Worm (Caenorhabditis elegans): Measurements from ENCODE around the gene gdi-1.

gdi-1 gene

ce11 chrIV:14793900-14794624 lies 1.4 kb upstream of the gdi-1 start (continued):
- TF ChIP-seq F37B4.10 (GFP tag; IDR thresholded peaks at IDR 0.05): 0 out of 2 replicates have a peak, but pooled peaks have one; percentile 36
- TF ChIP-seq atf-7 (tag; optimal IDR thresholded peaks at IDR 0.05): peak; percentile 17
- TF ChIP-seq B0336.3 (GFP tag; IDR thresholded peaks at IDR 0.05): 0 out of 2 replicates have a peak, but pooled peaks have one; percentile 26
- no peak for TF ChIP-seq madf-3 (GFP tag; IDR thresholded peaks at IDR 0.05)
- TF ChIP-seq nfyb-1 (GFP tag; IDR thresholded peaks at IDR 0.05): 0 out of 2 replicates have a peak, but pooled peaks have one; percentile 30
- no peak for TF ChIP-seq sptf-2 (GFP tag; optimal IDR thresholded peaks at IDR 0.05)
- 0 out of 2 replicates have a peak, but pooled peaks have one; percentile 6 for TF ChIP-seq pbrm-1 (GFP tag; IDR thresholded peaks at IDR 0.05)

ce11 chrIV:14790579-14790978 lies 2.1 kb downstream of the gdi-1 start:
- no peak for TF ChIP-seq lir-1 (GFP tag; conservative IDR thresholded peaks at IDR 0.05)
- no peak for TF ChIP-seq attf-5 (GFP tag; optimal IDR thresholded peaks at IDR 0.05)
- TF ChIP-seq rpc-1 (optimal IDR thresholded peaks at IDR 0.05): no peak
- TF ChIP-seq rpc-1 (tag; optimal IDR thresholded peaks at IDR 0.05): no peak
- no peak; the same call in none of the 2 replicates for TF ChIP-seq B0336.3 (GFP tag; IDR thresholded peaks at IDR 0.05)
- no peak for TF ChIP-seq F39B2.1 (GFP tag; IDR thresholded peaks at IDR 0.05)
- no peak for TF ChIP-seq bed-1 (GFP tag; IDR thresholded peaks at IDR 0.05)
- TF ChIP-seq somi-1 (GFP tag; optimal IDR thresholded peaks at IDR 0.05): peak; percentile 26
- TF ChIP-seq dpl-1 (GFP tag; optimal IDR thresholded peaks at IDR 0.05): no peak
- no peak for TF ChIP-seq lin-26 (GFP tag; IDR thresholded peaks at IDR 0.05)
- TF ChIP-seq atf-7 (tag; optimal IDR thresholded peaks at IDR 0.05): no peak
- TF ChIP-seq lin-54 (GFP tag; optimal IDR thresholded peaks at IDR 0.05): peak; percentile 21
- peak; percentile 10; the same call in 1 of the 2 replicates for TF ChIP-seq hmg-1.2 (GFP tag; IDR thresholded peaks at IDR 0.05)
- no peak for TF ChIP-seq Y53F4B.3 (GFP tag; IDR thresholded peaks at IDR 0.05)
- TF ChIP-seq F52B5.7 (tag; optimal IDR thresholded peaks at IDR 0.05): no peak
- no peak for TF ChIP-seq ztf-3 (GFP tag; optimal IDR thresholded peaks at IDR 0.05)
- peak; percentile 35 for TF ChIP-seq tbp1 (GFP tag; optimal IDR thresholded peaks at IDR 0.05)
- peak; percentile 76 for TF ChIP-seq Y79H2A.3 (GFP tag; conservative IDR thresholded peaks at IDR 0.05)
- TF ChIP-seq F37B4.10 (GFP tag; IDR thresholded peaks at IDR 0.05): no peak
- TF ChIP-seq aptf-2 (GFP tag; conservative IDR thresholded peaks at IDR 0.05): no peak
- TF ChIP-seq lin-40 (tag; optimal IDR thresholded peaks at IDR 0.05): peak; percentile 7
- peak; percentile 31 for TF ChIP-seq snpc-1.1 (tag; optimal IDR thresholded peaks at IDR 0.05; ENCODE audit: insufficient read depth)
- no peak for TF ChIP-seq ets-4 (GFP tag; optimal IDR thresholded peaks at IDR 0.05)
- TF ChIP-seq B0261.1 (tag; optimal IDR thresholded peaks at IDR 0.05): no peak
- TF ChIP-seq sea-2 (GFP tag; IDR thresholded peaks at IDR 0.05): no peak
- no peak for TF ChIP-seq F33H1.4 (GFP tag; IDR thresholded peaks at IDR 0.05)
- no peak for TF ChIP-seq mcd-1 (GFP tag; IDR thresholded peaks at IDR 0.05)
- TF ChIP-seq ceh-58 (GFP tag; IDR thresholded peaks at IDR 0.05): no peak
- TF ChIP-seq nhr-80 (tag; optimal IDR thresholded peaks at IDR 0.05): no peak
- peak; percentile 61 for TF ChIP-seq snpc-1.3 (tag; optimal IDR thresholded peaks at IDR 0.05; ENCODE audit: insufficient read depth)
- TF ChIP-seq hlh-12 (tag; optimal IDR thresholded peaks at IDR 0.05): no peak
- no peak for TF ChIP-seq repo-1 (tag; optimal IDR thresholded peaks at IDR 0.05)
- peak; percentile 31 for TF ChIP-seq athp-1 (tag; optimal IDR thresholded peaks at IDR 0.05)
- TF ChIP-seq rec-8 (tag; optimal IDR thresholded peaks at IDR 0.05): peak in 1 of 2 experiments; percentile 32
- no peak for TF ChIP-seq zfh-2 (GFP tag; conservative IDR thresholded peaks at IDR 0.05)
- no peak for TF ChIP-seq F57C9.4 (tag; optimal IDR thresholded peaks at IDR 0.05)
- peak; percentile 12 for TF ChIP-seq mes-4 (tag; optimal IDR thresholded peaks at IDR 0.05)
- no peak for TF ChIP-seq lag-1 (GFP tag; IDR thresholded peaks at IDR 0.05)
- no peak for TF ChIP-seq D2030.7 (GFP tag; IDR thresholded peaks at IDR 0.05)
- TF ChIP-seq nhr-179 (tag; optimal IDR thresholded peaks at IDR 0.05): no peak
- TF ChIP-seq zim-3 (tag; optimal IDR thresholded peaks at IDR 0.05): no peak
- TF ChIP-seq hmg-20 (GFP tag; IDR thresholded peaks at IDR 0.05): no peak

All from whole organism, young adult.